Fruit fly (Drosophila melanogaster): ENCODE results near the gene osp.
A peak's percentile ranks its signal among the peaks of the same experiment; 100 is the strongest.

The osp gene

dm6 chr2L:14664952-14665607, 24.1 kb downstream of the osp start:
- TF ChIP-seq Ets98B (GFP tag; IDR thresholded peaks at IDR 0.05) (peak; percentile 8; the same call in 1 of the 2 replicates), D1 (tag; optimal IDR thresholded peaks at IDR 0.05) (peak; percentile 56), CG12605 (GFP tag; IDR thresholded peaks at IDR 0.05) (peak; percentile 56; the same call in 1 of the 2 replicates), CG34367 (tag; optimal IDR thresholded peaks at IDR 0.05) (no peak), gl (tag; optimal IDR thresholded peaks at IDR 0.05) (peak; percentile 65), CG8301 (tag; optimal IDR thresholded peaks at IDR 0.05) (no peak), CG10348 (GFP tag; IDR thresholded peaks at IDR 0.05) (no peak), CG15710 (tag; optimal IDR thresholded peaks at IDR 0.05) (peak; percentile 43), CG8159 (tag; optimal IDR thresholded peaks at IDR 0.05) (peak; percentile 68), Pif1A (GFP tag; optimal IDR thresholded peaks at IDR 0.05) (peak; percentile 18), CG4496 (GFP tag; IDR thresholded peaks at IDR 0.05) (no peak), CG9948 (tag; optimal IDR thresholded peaks at IDR 0.05) (peak; percentile 25), rn (GFP tag; IDR thresholded peaks at IDR 0.05) (no peak), Pif1B (GFP tag; optimal IDR thresholded peaks at IDR 0.05) (no peak)

dm6 chr2L:14664361-14664760, 24.8 kb downstream of the osp start:
- no peak for TF ChIP-seq CG10348 (GFP tag; IDR thresholded peaks at IDR 0.05)
- TF ChIP-seq CG8159 (tag; optimal IDR thresholded peaks at IDR 0.05) = no peak
- TF ChIP-seq CG12605 (GFP tag; IDR thresholded peaks at IDR 0.05) = no peak
- TF ChIP-seq Pif1B (GFP tag; optimal IDR thresholded peaks at IDR 0.05) = no peak
- TF ChIP-seq fd96Ca (GFP tag; IDR thresholded peaks at IDR 0.05) = no peak
- TF ChIP-seq D1 (tag; optimal IDR thresholded peaks at IDR 0.05) = no peak
- TF ChIP-seq rn (GFP tag; IDR thresholded peaks at IDR 0.05) = no peak
- TF ChIP-seq CG13204 (GFP tag; optimal IDR thresholded peaks at IDR 0.05) = no peak

dm6 chr2L:14663147-14663546, 26.0 kb downstream of the osp start:
- TF ChIP-seq Pif1A (GFP tag; optimal IDR thresholded peaks at IDR 0.05) (no peak), Pif1B (GFP tag; optimal IDR thresholded peaks at IDR 0.05) (no peak), D1 (tag; optimal IDR thresholded peaks at IDR 0.05) (no peak), CG12605 (GFP tag; IDR thresholded peaks at IDR 0.05) (0 out of 2 replicates have a peak, but pooled peaks have one; percentile 11), CG8301 (tag; optimal IDR thresholded peaks at IDR 0.05) (no peak)

DNA sequence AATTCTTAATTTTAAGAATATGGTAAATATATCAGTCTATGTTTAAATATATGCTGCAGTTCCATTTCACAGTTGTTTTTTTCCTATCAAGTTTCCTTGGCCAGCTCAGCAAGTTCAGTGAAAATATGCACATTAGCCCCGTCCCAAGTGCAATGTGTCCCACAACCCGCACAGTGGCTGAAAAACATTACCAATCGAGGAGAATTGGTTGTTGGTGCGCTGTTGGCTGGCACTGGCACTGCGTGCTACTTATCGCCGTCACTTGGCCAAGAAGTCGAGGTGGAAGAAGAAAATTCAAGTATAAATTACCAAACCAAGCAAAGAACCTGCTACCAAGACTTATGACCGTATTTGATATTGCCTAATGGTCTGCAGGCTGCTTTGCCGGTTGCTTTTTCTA, 30.3 kb downstream of the osp start:
- TF ChIP-seq CG32121 (GFP tag; IDR thresholded peaks at IDR 0.05) (no peak), fd96Ca (GFP tag; IDR thresholded peaks at IDR 0.05) (no peak), D1 (tag; optimal IDR thresholded peaks at IDR 0.05) (no peak), CG4496 (GFP tag; IDR thresholded peaks at IDR 0.05) (0 out of 3 replicates have a peak, but pooled peaks have one; percentile 31), Pif1A (GFP tag; optimal IDR thresholded peaks at IDR 0.05) (no peak), CG34367 (tag; optimal IDR thresholded peaks at IDR 0.05) (no peak), CG17806 (tag; optimal IDR thresholded peaks at IDR 0.05) (no peak)

DNA sequence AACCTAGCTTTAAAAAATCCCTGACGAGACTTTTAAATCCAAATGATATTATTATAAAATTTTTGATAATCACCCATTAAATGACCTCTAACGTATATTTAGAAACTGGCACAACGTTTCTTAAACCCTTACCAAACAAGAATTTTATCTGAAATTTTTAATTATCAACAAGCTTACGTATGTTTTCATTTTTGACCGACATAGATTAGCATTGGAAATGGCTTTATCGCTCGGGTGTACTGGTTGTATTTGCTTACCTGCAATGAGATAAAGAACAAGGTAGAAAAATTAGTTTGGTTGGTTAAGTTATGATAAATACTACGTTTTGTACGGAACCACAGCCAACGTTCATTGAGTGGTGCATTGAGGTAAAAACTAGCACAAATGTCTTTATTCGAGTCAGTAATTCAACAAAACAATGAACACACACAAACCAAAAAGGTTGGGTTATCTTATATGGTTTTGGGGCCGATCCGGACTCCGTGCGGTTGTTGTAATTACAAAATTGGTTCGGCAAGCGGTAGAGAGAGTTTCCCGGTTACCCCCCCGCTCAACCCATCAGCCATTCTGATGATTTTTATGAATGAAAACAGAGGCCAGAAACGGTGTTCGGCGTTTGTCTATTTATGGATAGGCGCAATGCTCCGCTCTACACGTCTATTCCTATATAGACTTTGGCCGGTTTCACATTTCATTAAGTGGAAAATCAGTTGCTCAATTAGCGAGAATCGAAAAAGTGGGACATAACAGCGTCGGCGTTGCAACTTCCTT, 32.8 kb downstream of the osp start:
- TF ChIP-seq CG9948 (tag; optimal IDR thresholded peaks at IDR 0.05) (no peak), CG15710 (tag; optimal IDR thresholded peaks at IDR 0.05) (no peak), CG32121 (GFP tag; IDR thresholded peaks at IDR 0.05) (no peak), gl (tag; optimal IDR thresholded peaks at IDR 0.05) (no peak)

- TF ChIP-seq Pif1A (GFP tag; optimal IDR thresholded peaks at IDR 0.05) (no peak), CG4496 (GFP tag; IDR thresholded peaks at IDR 0.05) (0 out of 3 replicates have a peak, but pooled peaks have one; percentile 26), CG32121 (GFP tag; IDR thresholded peaks at IDR 0.05) (peak; percentile 61; the same call in 1 of the 2 replicates), EcR (GFP tag; optimal IDR thresholded peaks at IDR 0.05) (peak; percentile 78)
These were observed 34.2 kb downstream of the osp start for dm6 chr2L:14654952-14655351.

DNA sequence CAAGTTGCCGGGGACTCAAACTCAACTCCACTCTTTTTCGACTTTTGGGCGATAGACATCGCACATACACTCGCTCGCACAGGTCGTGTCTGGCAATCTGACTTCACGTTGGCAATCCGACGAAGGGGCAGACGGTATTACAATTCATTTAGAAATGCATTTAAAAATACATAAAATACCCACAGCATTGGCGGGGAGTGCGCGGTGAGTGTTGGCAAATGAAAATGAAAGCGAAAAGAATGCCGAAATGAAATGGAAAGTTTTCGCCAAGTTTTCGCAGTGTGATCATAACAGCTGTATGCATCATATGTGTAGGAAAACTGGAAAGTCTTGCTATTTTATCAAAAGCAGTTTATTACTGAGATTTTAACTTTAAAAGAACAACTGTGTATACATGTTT, 35.7 kb downstream of the osp start:
- no peak for TF ChIP-seq CG34367 (tag; optimal IDR thresholded peaks at IDR 0.05)
- TF ChIP-seq CG12605 (GFP tag; IDR thresholded peaks at IDR 0.05) = no peak
- no peak for TF ChIP-seq fd96Ca (GFP tag; IDR thresholded peaks at IDR 0.05)
- no peak for TF ChIP-seq gl (tag; optimal IDR thresholded peaks at IDR 0.05)
- peak; percentile 27 for TF ChIP-seq CG14655 (GFP tag; optimal IDR thresholded peaks at IDR 0.05)
- TF ChIP-seq CG32121 (GFP tag; IDR thresholded peaks at IDR 0.05) = peak; percentile 38
- no peak for TF ChIP-seq CG8301 (tag; optimal IDR thresholded peaks at IDR 0.05)
- no peak for TF ChIP-seq Snoo (tag; optimal IDR thresholded peaks at IDR 0.05)
- no peak for TF ChIP-seq Ets98B (GFP tag; IDR thresholded peaks at IDR 0.05)
- 0 out of 3 replicates have a peak, but pooled peaks have one; percentile 49 for TF ChIP-seq CG4496 (GFP tag; IDR thresholded peaks at IDR 0.05)
